Worm (Caenorhabditis elegans): Measurements from ENCODE around the gene pdr-1.
A peak's percentile ranks its signal among the peaks of the same experiment; 100 is the strongest.

pdr-1 gene

ce11 chrIII:13732665-13733064, 38.6 kb upstream of the pdr-1 start:
- TF ChIP-seq T26A5.8 (tag; optimal IDR thresholded peaks at IDR 0.05) (no peak), Y53F4B.3 (GFP tag; IDR thresholded peaks at IDR 0.05) (no peak), egrh-3 (GFP tag; IDR thresholded peaks at IDR 0.05) (no peak), hmg-1.2 (GFP tag; IDR thresholded peaks at IDR 0.05) (peak; percentile 5; the same call in 1 of the 2 replicates), ama-1 (optimal IDR thresholded peaks at IDR 0.05) (no peak), ama-1 (GFP tag; optimal IDR thresholded peaks at IDR 0.05) (no peak), tbp1 (GFP tag; optimal IDR thresholded peaks at IDR 0.05) (no peak), F39B2.1 (GFP tag; IDR thresholded peaks at IDR 0.05) (no peak)

ce11 chrIII:13733833-13734232, 37.5 kb upstream of the pdr-1 start:
- peak; percentile 7 for TF ChIP-seq tbp1 (GFP tag; optimal IDR thresholded peaks at IDR 0.05)
- TF ChIP-seq F10E7.11 (tag; optimal IDR thresholded peaks at IDR 0.05), result no peak
- TF ChIP-seq let-607 (tag; optimal IDR thresholded peaks at IDR 0.05), result peak; percentile 74 to 90
- TF ChIP-seq nfyb-1 (GFP tag; IDR thresholded peaks at IDR 0.05), result 0 out of 2 replicates have a peak, but pooled peaks have one; percentile 13
- TF ChIP-seq mes-4 (tag; optimal IDR thresholded peaks at IDR 0.05), result no peak
- peak; percentile 78 for TF ChIP-seq nhr-80 (tag; optimal IDR thresholded peaks at IDR 0.05)
- no peak for TF ChIP-seq egl-18 (GFP tag; IDR thresholded peaks at IDR 0.05)

ce11 chrIII:13735008-13735407, 36.3 kb upstream of the pdr-1 start, which contains the start of gene W06F12.3:
Gene W06F12.3 (plus strand): TSS chrIII:13735030.
- TF ChIP-seq ztf-22 (GFP tag; optimal IDR thresholded peaks at IDR 0.05), result no peak
- TF ChIP-seq ets-4 (GFP tag; optimal IDR thresholded peaks at IDR 0.05), result no peak
- no peak for TF ChIP-seq snpc-3.4 (tag; optimal IDR thresholded peaks at IDR 0.05)
- no peak for TF ChIP-seq tbx-9 (tag; optimal IDR thresholded peaks at IDR 0.05; ENCODE audit: borderline replicate concordance)
- no peak for TF ChIP-seq mcd-1 (GFP tag; IDR thresholded peaks at IDR 0.05)
- no peak for TF ChIP-seq ama-1 (optimal IDR thresholded peaks at IDR 0.05)
- TF ChIP-seq ama-1 (GFP tag; optimal IDR thresholded peaks at IDR 0.05), result no peak
- TF ChIP-seq rec-8 (tag; optimal IDR thresholded peaks at IDR 0.05), result no peak
- TF ChIP-seq lin-35 (GFP tag; optimal IDR thresholded peaks at IDR 0.05), result no peak
- TF ChIP-seq akir-1 (GFP tag; optimal IDR thresholded peaks at IDR 0.05), result no peak
- no peak for TF ChIP-seq ztf-25 (GFP tag; IDR thresholded peaks at IDR 0.05)
- TF ChIP-seq unc-62 (GFP tag; optimal IDR thresholded peaks at IDR 0.05), result no peak
- TF ChIP-seq let-607 (tag; optimal IDR thresholded peaks at IDR 0.05), result no peak
- no peak for TF ChIP-seq nhr-90 (tag; optimal IDR thresholded peaks at IDR 0.05)
- no peak for TF ChIP-seq lsl-1 (GFP tag; optimal IDR thresholded peaks at IDR 0.05)
- no peak for TF ChIP-seq tbp1 (GFP tag; optimal IDR thresholded peaks at IDR 0.05)
- no peak for TF ChIP-seq K11D2.4 (GFP tag; IDR thresholded peaks at IDR 0.05)

- TF ChIP-seq B0261.1 (tag; optimal IDR thresholded peaks at IDR 0.05) (no peak), madf-3 (GFP tag; IDR thresholded peaks at IDR 0.05) (0 out of 2 replicates have a peak, but pooled peaks have one; percentile 25), ceh-100 (GFP tag; IDR thresholded peaks at IDR 0.05) (peak; percentile 16; the same call in 1 of the 2 replicates)
Observed at ce11 chrIII:13741410-13741809, 29.9 kb upstream of the pdr-1 start.

ce11 chrIII:13742028-13742427, 29.3 kb upstream of the pdr-1 start:
- no peak for TF ChIP-seq F52B5.7 (tag; optimal IDR thresholded peaks at IDR 0.05)
- no peak for TF ChIP-seq F55B11.4 (tag; optimal IDR thresholded peaks at IDR 0.05; ENCODE audit: borderline replicate concordance, insufficient read depth)
- TF ChIP-seq nfya-1 (tag; optimal IDR thresholded peaks at IDR 0.05; ENCODE audit: borderline replicate concordance, insufficient read depth), result no peak
- no peak for TF ChIP-seq mes-4 (tag; optimal IDR thresholded peaks at IDR 0.05)
- TF ChIP-seq Y53F4B.3 (GFP tag; IDR thresholded peaks at IDR 0.05), result no peak
- TF ChIP-seq hmg-1.2 (GFP tag; IDR thresholded peaks at IDR 0.05), result no peak
- TF ChIP-seq nhr-90 (tag; optimal IDR thresholded peaks at IDR 0.05), result no peak
- TF ChIP-seq unc-62 (GFP tag; optimal IDR thresholded peaks at IDR 0.05), result no peak
- no peak for TF ChIP-seq somi-1 (GFP tag; optimal IDR thresholded peaks at IDR 0.05)
- no peak for TF ChIP-seq efl-1 (GFP tag; optimal IDR thresholded peaks at IDR 0.05)
- TF ChIP-seq ets-4 (GFP tag; optimal IDR thresholded peaks at IDR 0.05), result no peak
- TF ChIP-seq ztf-25 (GFP tag; IDR thresholded peaks at IDR 0.05), result no peak
- TF ChIP-seq let-526 (GFP tag; IDR thresholded peaks at IDR 0.05), result no peak
- TF ChIP-seq F57C9.4 (tag; optimal IDR thresholded peaks at IDR 0.05), result no peak
- TF ChIP-seq ceh-79 (tag; optimal IDR thresholded peaks at IDR 0.05), result no peak

Measured in whole organism, young adult.